Worm (Caenorhabditis elegans) whole organism, mixed stage, embryonic: ENCODE measurements around the gene C06E2.1.

Source experiments
- M03D4.4 ChIP-seq: sonication (generic microtip); optimal IDR thresholded peaks from 2 replicates; lab custom pipeline; 2017; ENCODE audit warnings: mild to moderate bottlenecking, missing genetic modification characterization, missing compliant biosample characterization
- bed-3 ChIP-seq: fragments of 200-800 bp; sonication (Bioruptor generic); optimal IDR thresholded peaks from 3 replicates; lab custom pipeline; 2018; ENCODE audit warnings: mild to moderate bottlenecking, missing genetic modification characterization, moderate library complexity, missing compliant biosample characterization
- blmp-1 ChIP-seq: fragments of 150-350 bp; optimal IDR thresholded peaks from 2 replicates; lab custom pipeline; 2014; ENCODE audit warnings: missing biosample characterization, missing genetic modification characterization
- ceh-39 ChIP-seq: fragments of 150-350 bp; optimal IDR thresholded peaks from 2 replicates; lab custom pipeline; 2014; ENCODE audit warnings: missing biosample characterization, missing genetic modification characterization
- ceh-43 ChIP-seq: fragments of 200-800 bp; sonication (Bioruptor generic); optimal IDR thresholded peaks from 2 replicates; lab custom pipeline; 2018; ENCODE audit warnings: mild to moderate bottlenecking, missing genetic modification characterization, moderate library complexity, missing compliant biosample characterization
- ceh-83 ChIP-seq: fragments of 200-800 bp; sonication (Bioruptor generic); optimal IDR thresholded peaks from 2 replicates; lab custom pipeline; 2018; ENCODE audit warnings: mild to moderate bottlenecking, missing genetic modification characterization, missing compliant biosample characterization
- ces-1 ChIP-seq: fragments of 150-350 bp; optimal IDR thresholded peaks from 2 replicates; lab custom pipeline; 2014; ENCODE audit warnings: missing biosample characterization, missing genetic modification reagents, missing genetic modification characterization
- cnd-1 ChIP-seq: fragments of 200-800 bp; sonication (Bioruptor generic); optimal IDR thresholded peaks from 2 replicates; lab custom pipeline; 2018; ENCODE audit warnings: mild to moderate bottlenecking, missing genetic modification characterization, missing compliant biosample characterization
- drap-1 ChIP-seq: fragments of 200-800 bp; sonication (Bioruptor generic); optimal IDR thresholded peaks from 3 replicates; lab custom pipeline; 2018; ENCODE audit warnings: mild to moderate bottlenecking, missing genetic modification characterization, missing compliant biosample characterization
- elt-1 ChIP-seq: sonication (generic microtip); optimal IDR thresholded peaks from 2 replicates; lab custom pipeline; 2017; ENCODE audit warnings: missing genetic modification characterization, mild to moderate bottlenecking, missing compliant biosample characterization, antibody characterized with exemption, moderate library complexity, borderline replicate concordance; ENCODE audit not compliant: insufficient read depth
- elt-3 ChIP-seq: fragments of 150-350 bp; optimal IDR thresholded peaks from 2 replicates; lab custom pipeline; 2014; ENCODE audit warnings: missing biosample characterization, missing genetic modification characterization
- flh-1 ChIP-seq: fragments of 200-800 bp; sonication (Bioruptor generic); optimal IDR thresholded peaks from 2 replicates; lab custom pipeline; 2018; ENCODE audit warnings: mild to moderate bottlenecking, missing genetic modification characterization, moderate library complexity, missing compliant biosample characterization
- ham-2 ChIP-seq: fragments of 200-800 bp; sonication (Bioruptor generic); optimal IDR thresholded peaks from 2 replicates; lab custom pipeline; 2018; ENCODE audit warnings: mild to moderate bottlenecking, missing genetic modification characterization, missing compliant biosample characterization
- hlh-1 ChIP-seq: fragments of 150-350 bp; optimal IDR thresholded peaks from 2 replicates; lab custom pipeline; 2014; ENCODE audit warnings: missing biosample characterization, missing genetic modification reagents, missing genetic modification characterization
- lin-13 ChIP-seq: fragments of 150-350 bp; optimal IDR thresholded peaks from 2 replicates; lab custom pipeline; 2014; ENCODE audit warnings: missing biosample characterization, missing genetic modification characterization
- lin-32 ChIP-seq: fragments of 200-800 bp; sonication (Bioruptor generic); optimal IDR thresholded peaks from 2 replicates; lab custom pipeline; 2018; ENCODE audit warnings: mild to moderate bottlenecking, missing genetic modification characterization, missing compliant biosample characterization
- lsy-2 ChIP-seq: fragments of 150-350 bp; optimal IDR thresholded peaks from 2 replicates; lab custom pipeline; 2014; ENCODE audit warnings: missing biosample characterization, missing genetic modification characterization
- mab-5 ChIP-seq: fragments of 150-350 bp; optimal IDR thresholded peaks from 2 replicates; lab custom pipeline; 2014; ENCODE audit warnings: missing biosample characterization, missing genetic modification characterization
- mep-1 ChIP-seq: fragments of 150-350 bp; optimal IDR thresholded peaks from 2 replicates; lab custom pipeline; 2017; ENCODE audit warnings: missing biosample characterization, missing genetic modification reagents, missing genetic modification characterization, inconsistent platforms
- mls-2 ChIP-seq: sonication (generic microtip); optimal IDR thresholded peaks from 2 replicates; lab custom pipeline; 2016; ENCODE audit warnings: mild to moderate bottlenecking, missing genetic modification characterization, moderate library complexity, missing compliant biosample characterization
- nhr-12 ChIP-seq: fragments of 150-350 bp; optimal IDR thresholded peaks from 2 replicates; lab custom pipeline; 2014; ENCODE audit warnings: missing biosample characterization, missing genetic modification characterization
- nhr-2 ChIP-seq: fragments of 150-350 bp; optimal IDR thresholded peaks from 2 replicates; lab custom pipeline; 2014; ENCODE audit warnings: missing biosample characterization, missing genetic modification characterization
- nhr-237 ChIP-seq: fragments of 150-350 bp; optimal IDR thresholded peaks from 2 replicates; lab custom pipeline; 2014; ENCODE audit warnings: missing biosample characterization, missing genetic modification characterization
- nhr-28 ChIP-seq: fragments of 150-350 bp; optimal IDR thresholded peaks from 2 replicates; lab custom pipeline; 2014; ENCODE audit warnings: missing biosample characterization, missing genetic modification characterization
- nhr-76 ChIP-seq: sonication (generic microtip); optimal IDR thresholded peaks from 2 replicates; lab custom pipeline; 2017; ENCODE audit warnings: missing biosample characterization, missing genetic modification characterization
- pha-4 ChIP-seq: fragments of 150-350 bp; optimal IDR thresholded peaks from 2 replicates; lab custom pipeline; 2018; ENCODE audit warnings: missing biosample characterization, missing genetic modification reagents, missing genetic modification characterization
- sem-2 ChIP-seq: fragments of 200-800 bp; sonication (Bioruptor generic); optimal IDR thresholded peaks from 2 replicates; lab custom pipeline; 2018; ENCODE audit warnings: mild to moderate bottlenecking, missing genetic modification characterization, missing compliant biosample characterization
- snpc-4 ChIP-seq: fragments of 150-350 bp; optimal IDR thresholded peaks from 2 replicates; lab custom pipeline; 2014; ENCODE audit warnings: missing biosample characterization, missing genetic modification characterization
- sptf-1 ChIP-seq: sonication (generic microtip); optimal IDR thresholded peaks from 2 replicates; lab custom pipeline; 2017; ENCODE audit warnings: mild to moderate bottlenecking, missing genetic modification characterization, moderate library complexity, missing compliant biosample characterization
- tbx-8 ChIP-seq: fragments of 200-800 bp; sonication (Bioruptor generic); optimal IDR thresholded peaks from 2 replicates; lab custom pipeline; 2018; ENCODE audit warnings: mild to moderate bottlenecking, missing genetic modification characterization, moderate library complexity, missing compliant biosample characterization
- unc-120 ChIP-seq: sonication (generic microtip); optimal IDR thresholded peaks from 2 replicates; lab custom pipeline; 2017; ENCODE audit warnings: missing genetic modification characterization, missing compliant biosample characterization; ENCODE audit not compliant: poor library complexity, severe bottlenecking
- unc-39 ChIP-seq: fragments of 150-350 bp; optimal IDR thresholded peaks from 2 replicates; lab custom pipeline; 2014; ENCODE audit warnings: missing biosample characterization, missing genetic modification characterization
- unc-62 ChIP-seq: fragments of 150-350 bp; optimal IDR thresholded peaks from 2 replicates; lab custom pipeline; 2014; ENCODE audit warnings: missing biosample characterization, missing genetic modification reagents, missing genetic modification characterization
- ztf-11 ChIP-seq: fragments of 150-350 bp; optimal IDR thresholded peaks from 2 replicates; lab custom pipeline; 2014; ENCODE audit warnings: missing biosample characterization, missing genetic modification characterization

C06E2.1 gene

DNA sequence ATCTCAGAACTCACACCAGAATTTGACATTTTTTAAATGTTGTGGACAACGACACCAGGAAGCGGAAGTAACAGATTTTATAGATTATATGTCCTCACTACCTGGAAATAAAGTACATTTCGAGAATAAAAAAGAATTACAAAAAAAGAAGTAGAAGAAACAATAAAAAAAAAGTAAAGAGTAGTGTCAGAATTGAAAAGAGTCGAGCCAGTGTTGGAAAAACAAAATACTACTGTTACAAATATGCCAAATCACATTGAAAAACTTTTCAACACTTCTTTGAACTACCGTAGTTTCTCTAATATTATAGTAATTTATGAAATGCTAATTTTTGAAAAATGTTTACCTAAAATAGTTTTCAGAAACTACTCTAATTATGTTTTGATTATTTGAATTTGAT is at the start of gene C06E2.1:
C06E2.1 (minus strand) TSS at position 101 of the 400 bp plus-strand sequence.
- TF ChIP-seq ceh-43 (no peak), sem-2 (no peak), hlh-1 (tag; lab: Kevin White, UChicago) (no peak), ztf-11 (tag; lab: Kevin White, UChicago) (no peak), lin-13 (tag; lab: Kevin White, UChicago) (no peak), M03D4.4 (tag; lab: Kevin White, UChicago) (no peak)
- TF ChIP-seq, all 35 proteins: peak for 0

DNA sequence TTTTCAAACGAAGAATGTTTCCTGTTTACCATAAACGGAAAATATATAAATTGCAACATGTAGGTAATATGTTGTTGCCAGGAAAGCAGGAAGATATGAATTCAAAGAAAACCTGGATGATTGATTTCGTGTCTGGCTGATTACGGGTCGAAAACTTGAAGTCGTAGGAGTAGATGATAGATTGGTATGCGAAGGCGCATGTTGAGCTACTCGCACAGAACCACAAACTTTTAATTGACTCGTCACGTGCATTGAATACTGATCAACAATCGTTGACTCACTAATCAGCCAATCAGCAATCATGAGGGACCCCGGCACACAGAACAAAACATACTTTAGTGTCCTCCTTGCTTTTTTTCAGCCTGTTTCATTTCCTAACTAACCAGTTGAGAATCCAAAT is 46.6 kb upstream of the C06E2.1 start:
- no peak for TF ChIP-seq nhr-28 (tag; lab: Kevin White, UChicago)
- no peak for TF ChIP-seq nhr-2 (tag; lab: Kevin White, UChicago)
- TF ChIP-seq mep-1 (tag; lab: Kevin White, UChicago), result no peak
- TF ChIP-seq lin-32 (GFP tag; lab: Kevin White, UChicago), result no peak

DNA sequence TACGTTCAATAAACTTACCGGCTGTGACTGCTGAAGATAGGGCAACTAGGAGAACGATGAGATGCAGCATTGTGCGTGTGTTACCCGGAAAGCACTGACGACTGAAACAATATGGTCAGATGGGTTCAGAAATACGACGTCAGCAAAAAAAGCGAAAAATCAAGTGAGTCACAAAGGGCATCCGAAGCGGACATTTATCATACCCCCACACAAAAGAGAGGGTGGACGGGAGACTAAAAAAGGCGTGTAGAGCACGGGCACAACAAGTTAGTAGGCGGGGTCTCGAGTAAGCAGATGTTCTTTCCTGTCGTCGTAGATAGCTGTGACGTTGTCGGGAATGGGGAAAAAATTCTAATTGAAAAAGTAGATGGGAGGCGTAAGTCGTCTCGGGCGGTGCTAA is 44.7 kb upstream of the C06E2.1 start, which contains the start of gene nlp-14:
nlp-14 (minus strand) TSS at position 101 of the 400 bp plus-strand sequence.
- no peak for TF ChIP-seq ces-1 (GFP tag; lab: Kevin White, UChicago)
- no peak for TF ChIP-seq sem-2
- TF ChIP-seq nhr-237 (tag; lab: Kevin White, UChicago), result no peak
- TF ChIP-seq drap-1, result no peak
- no peak for TF ChIP-seq unc-62 (GFP tag; lab: Kevin White, UChicago)
- no peak for TF ChIP-seq lin-32 (GFP tag; lab: Kevin White, UChicago)
- TF ChIP-seq ceh-39, result no peak
- no peak for TF ChIP-seq ztf-11 (tag; lab: Kevin White, UChicago)
- TF ChIP-seq mep-1 (tag; lab: Kevin White, UChicago), result no peak
- no peak for TF ChIP-seq unc-39 (tag; lab: Kevin White, UChicago)
- no peak for TF ChIP-seq flh-1 (GFP tag; lab: Kevin White, UChicago)
- no peak for TF ChIP-seq nhr-2 (tag; lab: Kevin White, UChicago)
- TF ChIP-seq hlh-1 (tag; lab: Kevin White, UChicago), result no peak
- no peak for TF ChIP-seq cnd-1 (tag; lab: Kevin White, UChicago)
- TF ChIP-seq sptf-1 (tag; lab: Kevin White, UChicago), result no peak
- TF ChIP-seq blmp-1 (tag; lab: Kevin White, UChicago), result no peak
- TF ChIP-seq unc-120 (tag; lab: Kevin White, UChicago), result no peak

DNA sequence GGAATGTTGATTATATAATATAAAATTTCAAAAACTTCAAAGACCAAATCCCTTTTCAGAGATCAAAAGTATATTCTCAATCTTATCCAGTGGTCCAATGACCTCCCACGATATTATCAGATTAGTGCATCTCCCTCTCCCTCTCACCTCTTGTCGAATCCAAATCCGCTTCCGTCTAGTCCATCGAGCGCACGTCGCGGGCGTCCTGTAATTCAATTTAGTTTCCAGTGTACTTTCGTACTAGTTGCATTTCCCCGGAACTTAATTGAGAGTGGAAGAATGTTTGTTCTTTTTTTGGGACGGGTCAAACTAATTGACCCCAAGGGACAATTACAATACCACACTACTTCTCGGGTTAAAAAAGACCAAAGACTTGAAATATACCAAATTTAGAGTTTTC is 44.1 kb upstream of the C06E2.1 start:
- no peak for TF ChIP-seq lsy-2 (tag; lab: Kevin White, UChicago)
- peak; percentile 98 for TF ChIP-seq ces-1 (GFP tag; lab: Kevin White, UChicago)

DNA sequence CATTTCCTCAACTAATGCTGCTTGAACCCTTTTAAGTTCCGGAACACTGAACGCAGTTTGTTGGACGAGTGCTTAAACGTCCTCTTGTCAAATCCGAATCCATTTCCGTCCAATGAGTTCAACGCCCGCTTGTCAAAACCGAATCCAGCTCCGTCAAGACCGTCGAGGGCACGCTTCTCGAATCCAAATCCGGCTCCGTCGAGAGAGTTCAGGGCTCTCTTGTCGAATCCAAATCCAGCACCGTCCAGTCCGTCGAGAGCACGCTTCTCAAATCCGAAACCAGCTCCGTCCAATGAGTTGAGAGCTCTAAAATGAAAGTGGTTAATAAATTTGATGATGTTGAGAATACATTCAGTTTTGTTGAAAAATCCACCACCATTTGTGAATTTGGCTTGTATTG is 43.1 kb upstream of the C06E2.1 start:
- TF ChIP-seq nhr-28 (tag; lab: Kevin White, UChicago), result no peak
- TF ChIP-seq snpc-4 (tag; lab: Kevin White, UChicago), result no peak
- TF ChIP-seq ztf-11 (tag; lab: Kevin White, UChicago), result no peak
- TF ChIP-seq mls-2 (tag; lab: Kevin White, UChicago), result no peak
- no peak for TF ChIP-seq elt-3 (tag; lab: Kevin White, UChicago)
- no peak for TF ChIP-seq ceh-43
- no peak for TF ChIP-seq unc-62 (GFP tag; lab: Kevin White, UChicago)
- no peak for TF ChIP-seq sem-2
- no peak for TF ChIP-seq nhr-2 (tag; lab: Kevin White, UChicago)
- TF ChIP-seq nhr-76 (tag; lab: Kevin White, UChicago), result no peak
- TF ChIP-seq pha-4, result no peak
- TF ChIP-seq flh-1 (GFP tag; lab: Kevin White, UChicago), result no peak

DNA sequence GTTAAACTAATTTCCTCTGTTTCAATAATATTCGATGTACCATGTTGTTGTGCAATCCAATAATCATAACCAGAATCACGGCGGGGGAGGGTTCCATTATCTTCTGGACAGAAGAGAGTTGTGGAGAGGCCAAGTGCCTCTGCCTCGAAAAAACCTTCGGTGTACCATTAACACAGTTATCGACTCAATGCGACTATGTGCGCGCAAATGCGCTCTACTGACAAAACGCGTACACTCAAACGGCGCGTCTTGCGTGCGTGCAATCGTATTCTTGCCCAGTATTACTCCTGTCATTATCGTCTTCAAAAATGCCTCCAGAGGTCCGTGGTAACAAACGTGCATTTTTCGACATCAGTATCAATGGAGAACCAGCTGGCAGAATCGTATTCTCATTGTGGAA is 36.4 kb upstream of the C06E2.1 start, which contains the start of gene cyn-8:
cyn-8 (plus strand) TSS at position 217 of the 400 bp plus-strand sequence.
- peak; percentile 71 for TF ChIP-seq ces-1 (GFP tag; lab: Kevin White, UChicago)
- TF ChIP-seq lin-13 (tag; lab: Kevin White, UChicago), result peak; percentile 75
- TF ChIP-seq elt-3 (tag; lab: Kevin White, UChicago), result no peak
- TF ChIP-seq nhr-2 (tag; lab: Kevin White, UChicago), result no peak
- TF ChIP-seq unc-120 (tag; lab: Kevin White, UChicago), result no peak
- no peak for TF ChIP-seq sptf-1 (tag; lab: Kevin White, UChicago)
- TF ChIP-seq blmp-1 (tag; lab: Kevin White, UChicago), result no peak
- TF ChIP-seq snpc-4 (tag; lab: Kevin White, UChicago), result no peak
- no peak for TF ChIP-seq lsy-2 (tag; lab: Kevin White, UChicago)
- TF ChIP-seq ceh-39, result peak; percentile 85
- TF ChIP-seq M03D4.4 (tag; lab: Kevin White, UChicago), result no peak
- TF ChIP-seq mls-2 (tag; lab: Kevin White, UChicago), result peak; percentile 40
- peak; percentile 36 for TF ChIP-seq hlh-1 (tag; lab: Kevin White, UChicago)
- TF ChIP-seq drap-1, result peak; percentile 35
- TF ChIP-seq nhr-237 (tag; lab: Kevin White, UChicago), result no peak
- TF ChIP-seq ceh-43, result no peak
- no peak for TF ChIP-seq nhr-28 (tag; lab: Kevin White, UChicago)
- TF ChIP-seq flh-1 (GFP tag; lab: Kevin White, UChicago), result no peak
- TF ChIP-seq cnd-1 (tag; lab: Kevin White, UChicago), result peak; percentile 35
- no peak for TF ChIP-seq mab-5 (tag; lab: Kevin White, UChicago)
- no peak for TF ChIP-seq lin-32 (GFP tag; lab: Kevin White, UChicago)
- no peak for TF ChIP-seq nhr-12
- no peak for TF ChIP-seq ceh-83 (GFP tag; lab: Kevin White, UChicago)
- no peak for TF ChIP-seq ztf-11 (tag; lab: Kevin White, UChicago)
- TF ChIP-seq ham-2 (GFP tag; lab: Kevin White, UChicago), result no peak
- no peak for TF ChIP-seq elt-1 (tag; lab: Kevin White, UChicago)
- no peak for TF ChIP-seq tbx-8
- TF ChIP-seq unc-39 (tag; lab: Kevin White, UChicago), result no peak
- no peak for TF ChIP-seq sem-2
- TF ChIP-seq bed-3, result no peak
- peak; percentile 33 for TF ChIP-seq mep-1 (tag; lab: Kevin White, UChicago)
- TF ChIP-seq nhr-76 (tag; lab: Kevin White, UChicago), result no peak
